Comparison of ENCODE assay signal across 1 fruit fly cellular context in the genomic region with DNA sequence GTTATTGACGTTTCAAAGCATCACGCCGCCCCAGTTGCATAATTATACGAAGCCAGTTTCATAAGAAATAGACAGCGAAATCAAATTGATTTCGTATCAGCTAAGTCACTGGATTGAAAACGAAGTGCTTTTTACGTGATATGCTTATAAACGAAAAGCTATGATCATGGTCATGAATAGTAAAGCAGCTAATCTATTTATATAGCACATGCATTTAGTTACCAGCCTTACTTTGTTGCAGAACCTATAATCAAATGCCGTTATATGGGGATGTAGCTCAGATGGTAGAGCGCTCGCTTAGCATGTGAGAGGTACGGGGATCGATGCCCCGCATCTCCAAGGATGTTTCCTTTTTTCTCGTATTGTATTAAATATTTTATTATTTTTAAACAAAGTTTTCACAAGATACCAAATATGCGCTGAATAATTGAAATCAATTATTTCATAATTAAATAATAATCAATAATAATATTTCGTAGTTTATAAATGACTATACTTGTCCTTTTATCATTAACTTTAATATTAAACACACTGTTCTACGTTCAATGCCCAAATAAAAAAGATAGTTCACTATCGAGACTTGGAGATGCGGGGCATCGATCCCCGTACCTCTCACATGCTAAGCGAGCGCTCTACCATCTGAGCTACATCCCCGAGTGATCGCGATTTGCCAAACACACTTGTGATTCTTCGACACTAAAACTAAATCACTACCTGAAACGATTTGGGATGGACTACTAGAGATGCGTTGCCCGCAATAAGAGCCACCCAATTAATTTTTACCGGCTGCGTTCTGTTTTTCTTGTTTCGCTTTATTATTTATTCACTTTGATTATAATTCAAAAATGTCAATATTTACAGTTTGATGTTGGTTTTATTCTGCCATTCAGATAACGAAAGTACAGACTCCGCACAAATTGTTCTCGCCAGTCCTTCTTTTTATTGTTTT.
TF ChIP-seq lines count a peak whose summit lies in the region.

No protein-coding gene starts in this region.

TF ChIP-seq in whole organism, embryonic, 481 proteins besides CTCF, POLR2A, EP300 and RAD21 (continued from another document and continues in another):
- TF ChIP-seq gem (tag; optimal IDR thresholded peaks at IDR 0.05; lab: Kevin White, UChicago) (no peak), fru (optimal IDR thresholded peaks at IDR 0.05; lab: Kevin White, UChicago) (no peak), CG15269 (tag; optimal IDR thresholded peaks at IDR 0.05; lab: Kevin White, UChicago) (no peak), bab2 (GFP tag; optimal IDR thresholded peaks at IDR 0.05; lab: Kevin White, UChicago) (no peak), CG3726 (GFP tag; IDR thresholded peaks at IDR 0.05; lab: Robert Waterston, UW) (no peak), grau (tag; optimal IDR thresholded peaks at IDR 0.05; lab: Kevin White, UChicago) (no peak), Hand (GFP tag; optimal IDR thresholded peaks at IDR 0.05; lab: Kevin White, UChicago) (no peak), CG11695 (GFP tag; IDR thresholded peaks at IDR 0.05; lab: Robert Waterston, UW) (no peak), crp (GFP tag; optimal IDR thresholded peaks at IDR 0.05; lab: Kevin White, UChicago) (no peak), CG3065 (GFP tag; optimal IDR thresholded peaks at IDR 0.05; lab: Kevin White, UChicago) (no peak), CG6765 (GFP tag; optimal IDR thresholded peaks at IDR 0.05; lab: Kevin White, UChicago) (no peak), CG8290 (GFP tag; optimal IDR thresholded peaks at IDR 0.05; lab: Kevin White, UChicago) (no peak), CG8290 (tag; optimal IDR thresholded peaks at IDR 0.05; lab: Kevin White, UChicago) (peak in 1 of 2 experiments; percentile 20), vvl (GFP tag; IDR thresholded peaks at IDR 0.05; lab: Robert Waterston, UW) (peak; percentile 73; the same call in 1 of the 2 replicates), Bgb (GFP tag; IDR thresholded peaks at IDR 0.05; lab: Robert Waterston, UW; ENCODE audit: partially characterized antibody) (peak; percentile 70), CG7372 (GFP tag; IDR thresholded peaks at IDR 0.05; lab: Robert Waterston, UW) (no peak), CG11398 (GFP tag; optimal IDR thresholded peaks at IDR 0.05; lab: Kevin White, UChicago) (no peak), Poxn (GFP tag; IDR thresholded peaks at IDR 0.05; lab: Robert Waterston, UW) (no peak), HLHmδ (GFP tag; optimal IDR thresholded peaks at IDR 0.05; lab: Kevin White, UChicago) (no peak), hb (GFP tag; IDR thresholded peaks at IDR 0.05; lab: Robert Waterston, UW; ENCODE audit: partially characterized antibody) (peak; percentile 60; the same call in 1 of the 3 replicates), tin (GFP tag; optimal IDR thresholded peaks at IDR 0.05; lab: Kevin White, UChicago) (no peak), CG13624 (GFP tag; optimal IDR thresholded peaks at IDR 0.05; lab: Kevin White, UChicago) (peak; percentile 33), slp2 (GFP tag; optimal IDR thresholded peaks at IDR 0.05; lab: Kevin White, UChicago) (no peak), CG15073 (GFP tag; optimal IDR thresholded peaks at IDR 0.05; lab: Kevin White, UChicago) (no peak), Hr78 (GFP tag; optimal IDR thresholded peaks at IDR 0.05; lab: Kevin White, UChicago) (no peak), grn (GFP tag; optimal IDR thresholded peaks at IDR 0.05; lab: Kevin White, UChicago) (no peak), CG3281 (GFP tag; optimal IDR thresholded peaks at IDR 0.05; lab: Kevin White, UChicago) (no peak), CG10366 (GFP tag; IDR thresholded peaks at IDR 0.05; lab: Robert Waterston, UW) (no peak), CG8924 (tag; optimal IDR thresholded peaks at IDR 0.05; lab: Kevin White, UChicago) (no peak), CG8359 (GFP tag; optimal IDR thresholded peaks at IDR 0.05; lab: Kevin White, UChicago; ENCODE audit: borderline replicate concordance) (no peak), pita (GFP tag; optimal IDR thresholded peaks at IDR 0.05; lab: Kevin White, UChicago) (no peak), dysf (GFP tag; IDR thresholded peaks at IDR 0.05; lab: Robert Waterston, UW) (0 out of 3 replicates have a peak, but pooled peaks have one; percentile 23), pfk (GFP tag; optimal IDR thresholded peaks at IDR 0.05; lab: Kevin White, UChicago) (peak; percentile 90), CG1024 (GFP tag; IDR thresholded peaks at IDR 0.05; lab: Robert Waterston, UW) (no peak), CG2120 (GFP tag; optimal IDR thresholded peaks at IDR 0.05; lab: Kevin White, UChicago) (peak; percentile 12), disco-r (GFP tag; optimal IDR thresholded peaks at IDR 0.05; lab: Kevin White, UChicago) (no peak), Nf-YB (GFP tag; optimal IDR thresholded peaks at IDR 0.05; lab: Kevin White, UChicago) (no peak), caup (GFP tag; optimal IDR thresholded peaks at IDR 0.05; lab: Kevin White, UChicago; ENCODE audit: severe bottlenecking) (no peak), kah (GFP tag; optimal IDR thresholded peaks at IDR 0.05; lab: Kevin White, UChicago) (no peak), CG8944 (GFP tag; optimal IDR thresholded peaks at IDR 0.05; lab: Kevin White, UChicago) (no peak), Asciz (GFP tag; optimal IDR thresholded peaks at IDR 0.05; lab: Kevin White, UChicago) (no peak), ash1 (GFP tag; optimal IDR thresholded peaks at IDR 0.05; lab: Kevin White, UChicago) (no peak), CG6254 (GFP tag; optimal IDR thresholded peaks at IDR 0.05; lab: Kevin White, UChicago) (no peak), Lpt (GFP tag; optimal IDR thresholded peaks at IDR 0.05; lab: Kevin White, UChicago) (no peak), gt (GFP tag; IDR thresholded peaks at IDR 0.05; lab: Robert Waterston, UW) (no peak), CG17829 (tag; optimal IDR thresholded peaks at IDR 0.05; lab: Kevin White, UChicago) (no peak), CG10321 (GFP tag; IDR thresholded peaks at IDR 0.05; lab: Robert Waterston, UW) (no peak), exex (tag; optimal IDR thresholded peaks at IDR 0.05; lab: Kevin White, UChicago) (peak; percentile 98), CG16779 (GFP tag; IDR thresholded peaks at IDR 0.05; lab: Robert Waterston, UW) (no peak), chn (GFP tag; optimal IDR thresholded peaks at IDR 0.05; lab: Kevin White, UChicago) (no peak), BEAF-32 (GFP tag; optimal IDR thresholded peaks at IDR 0.05; lab: Kevin White, UChicago) (no peak), CG33557 (GFP tag; optimal IDR thresholded peaks at IDR 0.05; lab: Kevin White, UChicago) (no peak), CG6689 (GFP tag; IDR thresholded peaks at IDR 0.05; lab: Robert Waterston, UW) (no peak), wor (GFP tag; IDR thresholded peaks at IDR 0.05; lab: Robert Waterston, UW) (no peak), esg (GFP tag; conservative IDR thresholded peaks at IDR 0.05; lab: Robert Waterston, UW) (no peak), hkb (optimal IDR thresholded peaks at IDR 0.05; lab: Kevin White, UChicago) (no peak), hkb (GFP tag; IDR thresholded peaks at IDR 0.05; lab: Robert Waterston, UW) (no peak), BtbVII (GFP tag; optimal IDR thresholded peaks at IDR 0.05; lab: Kevin White, UChicago) (no peak), CG3407 (GFP tag; optimal IDR thresholded peaks at IDR 0.05; lab: Kevin White, UChicago) (no peak), lmd (GFP tag; IDR thresholded peaks at IDR 0.05; lab: Robert Waterston, UW) (no peak), tgo (GFP tag; IDR thresholded peaks at IDR 0.05; lab: Robert Waterston, UW) (no peak; the same call in 2 of the 3 replicates), yki (optimal IDR thresholded peaks at IDR 0.05; lab: Kevin White, UChicago) (no peak), sens (GFP tag; lab: Kevin White, UChicago) (peak; percentile 88), so (GFP tag; IDR thresholded peaks at IDR 0.05; lab: Robert Waterston, UW) (no peak), sima (GFP tag; optimal IDR thresholded peaks at IDR 0.05; lab: Kevin White, UChicago) (no peak), Myb (GFP tag; optimal IDR thresholded peaks at IDR 0.05; lab: Kevin White, UChicago) (no peak), abd-A (tag; optimal IDR thresholded peaks at IDR 0.05; lab: Kevin White, UChicago) (peak; percentile 22), CG12104 (GFP tag; optimal IDR thresholded peaks at IDR 0.05; lab: Kevin White, UChicago) (no peak), Spps (tag; optimal IDR thresholded peaks at IDR 0.05; lab: Kevin White, UChicago) (no peak), ara (GFP tag; IDR thresholded peaks at IDR 0.05; lab: Robert Waterston, UW) (peak; percentile 46; the same call in 1 of the 2 replicates), dmrt11E (tag; optimal IDR thresholded peaks at IDR 0.05; lab: Kevin White, UChicago) (no peak), Fer3 (tag; optimal IDR thresholded peaks at IDR 0.05; lab: Kevin White, UChicago) (no peak), CG8089 (GFP tag; optimal IDR thresholded peaks at IDR 0.05; lab: Kevin White, UChicago) (no peak), CG2875 (GFP tag; optimal IDR thresholded peaks at IDR 0.05; lab: Kevin White, UChicago) (no peak), z (GFP tag; IDR thresholded peaks at IDR 0.05; lab: Robert Waterston, UW) (0 out of 3 replicates have a peak, but pooled peaks have one; percentile 21), CG17912 (GFP tag; optimal IDR thresholded peaks at IDR 0.05; lab: Kevin White, UChicago) (no peak), CG7928 (GFP tag; optimal IDR thresholded peaks at IDR 0.05; lab: Kevin White, UChicago) (no peak), Doc3 (GFP tag; IDR thresholded peaks at IDR 0.05; lab: Robert Waterston, UW; ENCODE audit: partially characterized antibody) (no peak), CG32532 (GFP tag; IDR thresholded peaks at IDR 0.05; lab: Robert Waterston, UW) (no peak), pum (GFP tag; optimal IDR thresholded peaks at IDR 0.05; lab: Kevin White, UChicago) (no peak), mirr (GFP tag; optimal IDR thresholded peaks at IDR 0.05; lab: Kevin White, UChicago) (no peak), emc (GFP tag; optimal IDR thresholded peaks at IDR 0.05; lab: Kevin White, UChicago) (no peak), Mrtf (GFP tag; IDR thresholded peaks at IDR 0.05; lab: Robert Waterston, UW) (no peak), stwl (tag; optimal IDR thresholded peaks at IDR 0.05; lab: Kevin White, UChicago) (no peak), hth (optimal IDR thresholded peaks at IDR 0.05; lab: Kevin White, UChicago) (no peak), CG11085 (GFP tag; IDR thresholded peaks at IDR 0.05; lab: Robert Waterston, UW) (no peak), B-H1 (GFP tag; IDR thresholded peaks at IDR 0.05; lab: Robert Waterston, UW) (no peak), CG9727 (GFP tag; optimal IDR thresholded peaks at IDR 0.05; lab: Kevin White, UChicago) (no peak), sd (tag; optimal IDR thresholded peaks at IDR 0.05; lab: Kevin White, UChicago) (peak; percentile 40), CG10147 (GFP tag; optimal IDR thresholded peaks at IDR 0.05; lab: Kevin White, UChicago) (no peak), sob (GFP tag; IDR thresholded peaks at IDR 0.05; lab: Robert Waterston, UW) (peak; percentile 37; the same call in 1 of the 2 replicates), Eip74EF (GFP tag; optimal IDR thresholded peaks at IDR 0.05; lab: Kevin White, UChicago) (peak in 1 of 2 experiments; percentile 20), CG12299 (tag; optimal IDR thresholded peaks at IDR 0.05; lab: Kevin White, UChicago) (no peak), shn (GFP tag; optimal IDR thresholded peaks at IDR 0.05; lab: Kevin White, UChicago) (no peak), Dref (GFP tag; IDR thresholded peaks at IDR 0.05; lab: Robert Waterston, UW) (no peak), bcd (GFP tag; optimal IDR thresholded peaks at IDR 0.05; lab: Kevin White, UChicago) (no peak), CG4404 (GFP tag; IDR thresholded peaks at IDR 0.05; lab: Robert Waterston, UW) (no peak), CG13296 (GFP tag; optimal IDR thresholded peaks at IDR 0.05; lab: Kevin White, UChicago) (no peak), jumu (GFP tag; optimal IDR thresholded peaks at IDR 0.05; lab: Kevin White, UChicago) (no peak), lilli (GFP tag; optimal IDR thresholded peaks at IDR 0.05; lab: Kevin White, UChicago) (peak; percentile 10), Dll (GFP tag; IDR thresholded peaks at IDR 0.05; lab: Robert Waterston, UW; ENCODE audit: partially characterized antibody) (peak; percentile 55; the same call in 2 of the 4 replicates), gcm (GFP tag; optimal IDR thresholded peaks at IDR 0.05; lab: Kevin White, UChicago) (no peak), toy (GFP tag; IDR thresholded peaks at IDR 0.05; lab: Robert Waterston, UW) (no peak), dimm (GFP tag; IDR thresholded peaks at IDR 0.05; lab: Robert Waterston, UW) (no peak), eyg (GFP tag; optimal IDR thresholded peaks at IDR 0.05; lab: Kevin White, UChicago) (no peak), Dek (tag; optimal IDR thresholded peaks at IDR 0.05; lab: Kevin White, UChicago) (no peak), ham (GFP tag; IDR thresholded peaks at IDR 0.05; lab: Robert Waterston, UW) (no peak), Atf6 (GFP tag; IDR thresholded peaks at IDR 0.05; lab: Robert Waterston, UW) (no peak), eve (GFP tag; optimal IDR thresholded peaks at IDR 0.05; lab: Kevin White, UChicago) (peak in 1 of 2 experiments; percentile 11), danr (GFP tag; IDR thresholded peaks at IDR 0.05; lab: Robert Waterston, UW) (no peak), HLH54F (GFP tag; optimal IDR thresholded peaks at IDR 0.05; lab: Kevin White, UChicago) (no peak), CG14667 (GFP tag; IDR thresholded peaks at IDR 0.05; lab: Robert Waterston, UW) (no peak), Hmx (GFP tag; optimal IDR thresholded peaks at IDR 0.05; lab: Kevin White, UChicago) (no peak), CG16863 (GFP tag; optimal IDR thresholded peaks at IDR 0.05; lab: Kevin White, UChicago) (no peak), knrl (GFP tag; IDR thresholded peaks at IDR 0.05; lab: Robert Waterston, UW; ENCODE audit: partially characterized antibody) (peak; percentile 55; the same call in 2 of the 3 replicates), CG15011 (GFP tag; optimal IDR thresholded peaks at IDR 0.05; lab: Kevin White, UChicago) (no peak), CG11723 (GFP tag; optimal IDR thresholded peaks at IDR 0.05; lab: Kevin White, UChicago) (no peak), dm (GFP tag; optimal IDR thresholded peaks at IDR 0.05; lab: Kevin White, UChicago) (no peak), ro (GFP tag; IDR thresholded peaks at IDR 0.05; lab: Robert Waterston, UW) (no peak), Fer1 (GFP tag; optimal IDR thresholded peaks at IDR 0.05; lab: Kevin White, UChicago) (no peak), prd (optimal IDR thresholded peaks at IDR 0.05; lab: Kevin White, UChicago) (no peak), prd (GFP tag; IDR thresholded peaks at IDR 0.05; lab: Robert Waterston, UW) (no peak), Dp (GFP tag; optimal IDR thresholded peaks at IDR 0.05; lab: Kevin White, UChicago) (no peak), gsb (GFP tag; IDR thresholded peaks at IDR 0.05; lab: Robert Waterston, UW) (no peak), onecut (GFP tag; IDR thresholded peaks at IDR 0.05; lab: Robert Waterston, UW) (no peak), ase (GFP tag; IDR thresholded peaks at IDR 0.05; lab: Robert Waterston, UW) (no peak)
